Worm (Caenorhabditis elegans) whole organism, young adult: ENCODE results near the gene ttr-19.

ENCODE experiments used
- F23B12.7 ChIP-seq: sonication (generic microtip); optimal IDR thresholded peaks from 2 replicates; lab custom pipeline; 2017; ENCODE audit warnings: missing genetic modification characterization, mild to moderate bottlenecking, missing compliant biosample characterization, antibody characterized with exemption, moderate library complexity; ENCODE audit not compliant: insufficient read depth
- F55B11.4 ChIP-seq: sonication (generic microtip); optimal IDR thresholded peaks from 2 replicates; lab custom pipeline; 2016; ENCODE audit warnings: missing compliant biosample characterization, missing genetic modification characterization, borderline replicate concordance; ENCODE audit not compliant: insufficient read depth
- T07F8.4 ChIP-seq: sonication (generic microtip); optimal IDR thresholded peaks from 2 replicates; lab custom pipeline; 2016; ENCODE audit warnings: mild to moderate bottlenecking, missing genetic modification characterization, moderate library complexity, missing compliant biosample characterization
- ama-1 ChIP-seq, 3 experiments: fragments of 150-350 bp in 1 of 3; sonication (generic microtip) in 2 of 3; optimal IDR thresholded peaks; 2 replicates each; lab custom pipeline; 2014 to 2018; ENCODE audit warnings: missing biosample characterization in 2 of 3, missing genetic modification characterization in 2 of 3, missing genetic modification reagents in 2 of 3
- athp-1 ChIP-seq: sonication (generic microtip); optimal IDR thresholded peaks from 2 replicates; lab custom pipeline; 2017; ENCODE audit warnings: mild to moderate bottlenecking, missing genetic modification characterization, missing compliant biosample characterization
- ceh-40 ChIP-seq: fragments of 200-800 bp; sonication (Bioruptor generic); IDR thresholded peaks from 2 replicates; pipeline ENCODE4 v1.3.6; 2022; ENCODE audit warnings: missing genetic modification characterization, missing compliant biosample characterization
- nfya-1 ChIP-seq: sonication (generic microtip); optimal IDR thresholded peaks from 2 replicates; lab custom pipeline; 2017; ENCODE audit warnings: antibody characterized with exemption, missing compliant biosample characterization, missing genetic modification characterization, borderline replicate concordance; ENCODE audit not compliant: insufficient read depth
- nhr-90 ChIP-seq: sonication (generic microtip); optimal IDR thresholded peaks from 2 replicates; lab custom pipeline; 2016; ENCODE audit warnings: missing genotype, mild to moderate bottlenecking, missing genetic modification characterization, missing compliant biosample characterization
- pbrm-1 ChIP-seq: fragments of 200-800 bp; sonication (Bioruptor generic); IDR thresholded peaks from 2 replicates; pipeline ENCODE4 v1.3.6; 2022; ENCODE audit warnings: missing genetic modification reagents, missing genetic modification characterization, missing compliant biosample characterization
- pha-4 ChIP-seq: fragments of 150-350 bp; sonication (generic microtip); optimal IDR thresholded peaks from 2 replicates; lab custom pipeline; 2014; ENCODE audit warnings: missing biosample characterization, missing genetic modification reagents, missing genetic modification characterization
- unc-62 ChIP-seq: fragments of 150-350 bp; optimal IDR thresholded peaks from 2 replicates; lab custom pipeline; 2014; ENCODE audit warnings: missing biosample characterization, missing genetic modification reagents, missing genetic modification characterization
- ztf-26 ChIP-seq: sonication (generic microtip); optimal IDR thresholded peaks from 2 replicates; lab custom pipeline; 2017; ENCODE audit warnings: missing genetic modification characterization, missing compliant biosample characterization

DNA sequence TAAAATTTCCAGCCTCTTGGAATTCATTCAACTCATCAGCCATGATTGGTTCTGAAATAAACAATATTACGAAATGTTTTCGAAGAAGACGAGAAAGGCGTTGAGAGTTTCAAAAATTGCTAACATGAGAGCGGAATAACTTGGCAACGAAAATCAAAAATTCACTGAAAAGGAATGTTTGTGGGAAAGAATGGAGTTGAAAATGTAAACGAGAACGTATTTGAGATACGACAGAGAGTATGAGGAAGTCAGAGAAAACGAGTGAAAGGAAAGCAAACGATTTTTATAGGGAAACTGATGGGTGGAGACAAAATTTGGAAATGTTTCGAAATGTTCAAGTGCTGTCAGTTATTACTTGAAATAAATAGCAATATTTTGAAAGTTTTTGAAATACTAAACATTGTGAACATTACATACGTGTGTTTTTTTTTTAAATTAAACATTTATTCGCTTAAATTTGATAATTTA, 27.8 kb upstream of the ttr-19 start, which contains the start of gene rop-1:
- TF ChIP-seq ceh-40 (GFP tag; lab: Robert Waterston, UW) (no peak), nfya-1 (tag; lab: Kevin White, UChicago) (no peak), pha-4 (tag; lab: Kevin White, UChicago) (no peak), athp-1 (no peak), F23B12.7 (tag; lab: Kevin White, UChicago) (no peak), unc-62 (GFP tag; lab: Kevin White, UChicago) (peak; percentile 42), nhr-90 (tag; lab: Kevin White, UChicago) (no peak), T07F8.4 (no peak), F55B11.4 (tag; lab: Kevin White, UChicago) (no peak), ama-1 (optimal IDR thresholded peaks at IDR 0.05; lab: Kevin White, UChicago) (no peak), ama-1 (GFP tag; optimal IDR thresholded peaks at IDR 0.05; lab: Kevin White, UChicago) (no peak), pbrm-1 (GFP tag; lab: Robert Waterston, UW) (no peak), ztf-26 (no peak)
